Fruit fly (Drosophila melanogaster) whole organism, embryonic: Measurements from ENCODE around the gene mad2.

Source experiments
- Abd-B ChIP-seq: fragments of 200-800 bp; sonication (Bioruptor generic); optimal IDR thresholded peaks from 2 replicates; lab custom pipeline; 2018; ENCODE audit warnings: missing biosample characterization, mild to moderate bottlenecking, missing genetic modification characterization, moderate library complexity
- Atf3 ChIP-seq: fragments of 200-800 bp; sonication (Bioruptor generic); optimal IDR thresholded peaks from 3 replicates; lab custom pipeline; 2016; ENCODE audit warnings: missing biosample characterization, missing genetic modification characterization
- Atf6 ChIP-seq: fragments of 200-800 bp; sonication (Bioruptor generic); IDR thresholded peaks from 2 replicates; pipeline ENCODE4 v1.3.6; 2022; ENCODE audit warnings: missing biosample characterization, missing genetic modification characterization
- Awh ChIP-seq: fragments of 200-800 bp; sonication (Bioruptor generic); IDR thresholded peaks from 2 replicates; pipeline ENCODE4, ENCODE4 v1.3.6; 2022; ENCODE audit warnings: missing biosample characterization, missing genetic modification characterization
- CG10321 ChIP-seq: fragments of 200-800 bp; sonication (Bioruptor generic); IDR thresholded peaks from 2 replicates; pipeline ENCODE4 v1.3.6; 2022; ENCODE audit warnings: missing biosample characterization, missing genetic modification characterization
- CG10431 ChIP-seq: fragments of 200-800 bp; sonication (Bioruptor generic); optimal IDR thresholded peaks from 3 replicates; lab custom pipeline; 2018; ENCODE audit warnings: missing biosample characterization, mild to moderate bottlenecking, missing genetic modification characterization
- CG1602 ChIP-seq: fragments of 200-800 bp; sonication (Bioruptor generic); optimal IDR thresholded peaks from 3 replicates; lab custom pipeline; 2016; ENCODE audit warnings: missing biosample characterization, missing genetic modification characterization
- CG17361 ChIP-seq: fragments of 200-800 bp; sonication (Bioruptor generic); IDR thresholded peaks from 3 replicates; pipeline ENCODE4 v1.3.6; 2022; ENCODE audit warnings: missing biosample characterization, missing genetic modification characterization
- CG17829 ChIP-seq: fragments of 200-800 bp; optimal IDR thresholded peaks from 2 replicates; lab custom pipeline; 2019; ENCODE audit warnings: missing biosample characterization, mild to moderate bottlenecking, missing genetic modification characterization, moderate library complexity
- CG18599 ChIP-seq: fragments of 200-800 bp; sonication (Bioruptor generic); optimal IDR thresholded peaks from 3 replicates; lab custom pipeline; 2017; ENCODE audit warnings: missing biosample characterization, missing genetic modification characterization, mild to moderate bottlenecking, moderate library complexity, missing genetic modification reagents
- CG31224 ChIP-seq: fragments of 200-800 bp; sonication (Bioruptor generic); IDR thresholded peaks from 2 replicates; pipeline ENCODE4 v1.3.6; 2022; ENCODE audit warnings: missing biosample characterization, missing genetic modification characterization
- CG32532 ChIP-seq: fragments of 200-800 bp; sonication (Bioruptor generic); IDR thresholded peaks from 2 replicates; pipeline ENCODE4 v1.3.6; 2022; ENCODE audit warnings: missing biosample characterization, missing genetic modification characterization
- CG32772 ChIP-seq: fragments of 200-800 bp; sonication (Bioruptor generic); IDR thresholded peaks from 2 replicates; pipeline ENCODE4 v1.3.6; 2022; ENCODE audit warnings: missing biosample characterization, missing genetic modification characterization
- CG34224 ChIP-seq: fragments of 200-800 bp; sonication (Bioruptor generic); IDR thresholded peaks from 3 replicates; pipeline ENCODE4 v1.3.6; 2022; ENCODE audit warnings: missing biosample characterization, missing genetic modification characterization; ENCODE audit not compliant: partially characterized antibody
- CG4820 ChIP-seq: fragments of 200-800 bp; sonication (Bioruptor generic); optimal IDR thresholded peaks from 3 replicates; lab custom pipeline; 2016; ENCODE audit warnings: missing biosample characterization, missing genetic modification characterization
- CG6175 ChIP-seq: fragments of 200-800 bp; sonication (Bioruptor generic); IDR thresholded peaks from 3 replicates; pipeline ENCODE4 v1.3.6; 2022; ENCODE audit warnings: missing biosample characterization, missing genetic modification characterization
- CG7357 ChIP-seq: fragments of 200-800 bp; sonication (Bioruptor generic); IDR thresholded peaks from 3 replicates; pipeline ENCODE4 v1.3.6; 2022; ENCODE audit warnings: missing biosample characterization, missing genetic modification characterization
- CG8765 ChIP-seq: fragments of 200-800 bp; sonication (Bioruptor generic); IDR thresholded peaks from 2 replicates; pipeline ENCODE4 v1.3.6; 2022; ENCODE audit warnings: missing biosample characterization, missing genetic modification characterization
- CG8924 ChIP-seq: fragments of 200-800 bp; optimal IDR thresholded peaks from 3 replicates; lab custom pipeline; 2019; ENCODE audit warnings: missing biosample characterization, mild to moderate bottlenecking, missing genetic modification characterization, moderate library complexity
- CG9797 ChIP-seq: fragments of 200-800 bp; sonication (Bioruptor generic); optimal IDR thresholded peaks from 3 replicates; lab custom pipeline; 2018; ENCODE audit warnings: missing biosample characterization, mild to moderate bottlenecking, missing genetic modification characterization
- Camta ChIP-seq: fragments of 200-800 bp; sonication (Bioruptor generic); optimal IDR thresholded peaks from 2 replicates; lab custom pipeline; 2016; ENCODE audit warnings: missing biosample characterization, missing genetic modification characterization
- Dll ChIP-seq: fragments of 200-800 bp; sonication (Bioruptor generic); IDR thresholded peaks from 4 replicates; pipeline ENCODE4 v1.3.6; 2022; ENCODE audit warnings: missing biosample characterization, missing genetic modification characterization; ENCODE audit not compliant: partially characterized antibody
- E2f1 ChIP-seq: fragments of 200-800 bp; sonication (Bioruptor generic); IDR thresholded peaks from 2 replicates; pipeline ENCODE4 v1.3.6; 2022; ENCODE audit warnings: missing biosample characterization, missing genetic modification characterization
- ERR ChIP-seq: fragments of 200-800 bp; sonication (Bioruptor generic); optimal IDR thresholded peaks from 2 replicates; lab custom pipeline; 2016; ENCODE audit warnings: missing biosample characterization, missing genetic modification characterization
- Fer2 ChIP-seq: fragments of 200-800 bp; sonication (Bioruptor generic); optimal IDR thresholded peaks from 2 replicates; lab custom pipeline; 2018; ENCODE audit warnings: missing biosample characterization, mild to moderate bottlenecking, missing genetic modification characterization, moderate library complexity
- H15 ChIP-seq: fragments of 200-800 bp; sonication (Bioruptor generic); IDR thresholded peaks from 3 replicates; pipeline ENCODE4 v1.3.6; 2022; ENCODE audit warnings: missing biosample characterization, missing genetic modification characterization
- Hr78 ChIP-seq, 2 experiments: fragments of 200-800 bp in 1 of 2; fragments of >200 bp in 1 of 2; sonication (Bioruptor generic) in 1 of 2; optimal IDR thresholded peaks; 2 replicates each; lab custom pipeline; 2017 to 2019; ENCODE audit warnings: missing biosample characterization in 2 of 2, missing genetic modification characterization in 2 of 2, mild to moderate bottlenecking in 1 of 2, moderate library complexity in 1 of 2
- Lhr ChIP-seq: fragments of 200-800 bp; sonication (Bioruptor generic); optimal IDR thresholded peaks from 3 replicates; lab custom pipeline; 2017; ENCODE audit warnings: mild to moderate bottlenecking, missing biosample characterization, missing genetic modification reagents, missing genetic modification characterization
- Lpt ChIP-seq: fragments of >200 bp; optimal IDR thresholded peaks from 2 replicates; lab custom pipeline; 2018; ENCODE audit warnings: missing biosample characterization, missing genetic modification characterization
- Optix ChIP-seq: fragments of 200-800 bp; sonication (Bioruptor generic); IDR thresholded peaks from 3 replicates; pipeline ENCODE4 v1.3.6; 2022; ENCODE audit warnings: missing biosample characterization, missing genetic modification characterization
- Ptx1 ChIP-seq: fragments of 200-800 bp; sonication (Bioruptor generic); IDR thresholded peaks from 2 replicates; pipeline ENCODE4 v1.3.6; 2022; ENCODE audit warnings: missing biosample characterization, missing genetic modification characterization
- Rfx ChIP-seq: fragments of 200-800 bp; sonication (Bioruptor generic); IDR thresholded peaks from 2 replicates; pipeline ENCODE4 v1.3.6; 2022; ENCODE audit warnings: missing biosample characterization, missing genetic modification characterization
- YL-1 ChIP-seq: fragments of 200-800 bp; sonication (Bioruptor generic); optimal IDR thresholded peaks from 3 replicates; lab custom pipeline; 2017; ENCODE audit warnings: missing biosample characterization, mild to moderate bottlenecking, missing genetic modification characterization
- amos ChIP-seq: fragments of 200-800 bp; sonication (Bioruptor generic); IDR thresholded peaks from 2 replicates; pipeline ENCODE4 v1.3.6; 2022; ENCODE audit warnings: missing biosample characterization, missing genetic modification characterization; ENCODE audit not compliant: partially characterized antibody
- br ChIP-seq: fragments of >200 bp; optimal IDR thresholded peaks from 2 replicates; lab custom pipeline; 2017
- btn ChIP-seq: fragments of 200-800 bp; sonication (Bioruptor generic); optimal IDR thresholded peaks from 2 replicates; lab custom pipeline; 2016; ENCODE audit warnings: missing biosample characterization, missing genetic modification characterization
- cato ChIP-seq: fragments of 200-800 bp; sonication (Bioruptor generic); optimal IDR thresholded peaks from 2 replicates; lab custom pipeline; 2016; ENCODE audit warnings: missing biosample characterization, missing genetic modification characterization, borderline replicate concordance
- emc ChIP-seq: fragments of 200-800 bp; sonication (Bioruptor generic); optimal IDR thresholded peaks from 2 replicates; lab custom pipeline; 2016; ENCODE audit warnings: missing biosample characterization, missing genetic modification characterization
- ems ChIP-seq: fragments of 200-800 bp; sonication (Bioruptor generic); optimal IDR thresholded peaks from 3 replicates; lab custom pipeline; 2016; ENCODE audit warnings: missing biosample characterization, missing genetic modification characterization
- esg ChIP-seq: fragments of 200-800 bp; sonication (Bioruptor generic); conservative IDR thresholded peaks from 2 replicates; pipeline ENCODE4 v1.3.6; 2022; ENCODE audit warnings: missing biosample characterization, missing genetic modification characterization
- exex ChIP-seq: fragments of 200-800 bp; sonication (Bioruptor generic); optimal IDR thresholded peaks from 4 replicates; lab custom pipeline; 2018; ENCODE audit warnings: missing biosample characterization, mild to moderate bottlenecking, missing genetic modification characterization, moderate library complexity
- fru ChIP-seq: fragments of >200 bp; optimal IDR thresholded peaks from 2 replicates; lab custom pipeline; 2017
- gsb ChIP-seq: fragments of 200-800 bp; sonication (Bioruptor generic); IDR thresholded peaks from 2 replicates; pipeline ENCODE4 v1.3.6; 2022; ENCODE audit warnings: missing biosample characterization, missing genetic modification characterization
- lola ChIP-seq, 3 experiments: fragments of >200 bp in 2 of 3; fragments of 200-800 bp in 1 of 3; sonication (Bioruptor generic) in 1 of 3; optimal IDR thresholded peaks; 2 replicates each; lab custom pipeline; 2017 to 2019; ENCODE audit warnings: missing biosample characterization in 3 of 3, missing genetic modification characterization in 3 of 3, mild to moderate bottlenecking in 1 of 3, moderate library complexity in 1 of 3
- onecut ChIP-seq: fragments of 200-800 bp; sonication (Bioruptor generic); IDR thresholded peaks from 2 replicates; pipeline ENCODE4 v1.3.6; 2022; ENCODE audit warnings: missing biosample characterization, missing genetic modification characterization
- p53 ChIP-seq: fragments of 200-800 bp; sonication (Bioruptor generic); optimal IDR thresholded peaks from 2 replicates; lab custom pipeline; 2016; ENCODE audit warnings: missing biosample characterization, missing genetic modification characterization
- pho ChIP-seq: fragments of 200-800 bp; sonication (Bioruptor generic); optimal IDR thresholded peaks from 2 replicates; lab custom pipeline; 2016; ENCODE audit warnings: missing biosample characterization, missing genetic modification characterization
- salm ChIP-seq: fragments of 200-800 bp; sonication (Bioruptor generic); optimal IDR thresholded peaks from 2 replicates; lab custom pipeline; 2018; ENCODE audit warnings: missing biosample characterization, mild to moderate bottlenecking, missing genetic modification characterization
- scrt ChIP-seq: fragments of 200-800 bp; sonication (Bioruptor generic); optimal IDR thresholded peaks from 2 replicates; lab custom pipeline; 2018; ENCODE audit warnings: missing biosample characterization, mild to moderate bottlenecking, missing genetic modification characterization, moderate library complexity
- ssp ChIP-seq: fragments of 200-800 bp; sonication (Bioruptor generic); IDR thresholded peaks from 2 replicates; pipeline ENCODE4 v1.3.6; 2022; ENCODE audit warnings: missing biosample characterization, missing genetic modification characterization
- trh ChIP-seq: fragments of 200-800 bp; sonication (Bioruptor generic); optimal IDR thresholded peaks from 2 replicates; lab custom pipeline; 2016; ENCODE audit warnings: missing biosample characterization, missing genetic modification characterization
- vnd ChIP-seq: fragments of 200-800 bp; sonication (Bioruptor generic); IDR thresholded peaks from 3 replicates; pipeline ENCODE4 v1.3.6; 2022; ENCODE audit warnings: missing biosample characterization, missing genetic modification characterization; ENCODE audit not compliant: partially characterized antibody

The mad2 gene

DNA sequence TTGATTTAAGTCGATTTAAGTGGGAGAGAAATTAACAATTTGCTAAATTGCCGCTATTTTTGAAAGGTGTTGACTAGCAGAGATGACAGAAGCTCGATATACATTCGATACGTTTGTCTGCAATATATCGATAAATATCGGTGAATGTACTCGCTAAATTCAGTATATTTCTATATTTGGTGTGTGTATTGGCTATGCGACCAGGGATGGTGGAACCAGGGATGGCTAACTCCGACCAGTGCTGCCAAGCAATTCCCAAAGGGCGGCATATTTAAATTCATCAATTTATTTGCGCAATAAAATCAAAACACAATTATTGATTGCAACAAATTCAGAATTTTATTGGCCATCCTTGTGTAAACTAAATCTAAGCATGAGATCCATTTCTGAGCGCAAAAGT lies at the start of gene mad2 (continued):
- 0 out of 2 replicates have a peak, but pooled peaks have one; percentile 18 for TF ChIP-seq CG8765 (GFP tag; lab: Robert Waterston, UW)
- peak; percentile 97 for TF ChIP-seq Lhr
- TF ChIP-seq ERR, result peak; percentile 64
- no peak for TF ChIP-seq CG4820 (GFP tag; lab: Kevin White, UChicago)
- no peak for TF ChIP-seq E2f1 (GFP tag; lab: Robert Waterston, UW)
- TF ChIP-seq Camta (GFP tag; lab: Kevin White, UChicago), result no peak
- TF ChIP-seq ssp (GFP tag; lab: Robert Waterston, UW), result 0 out of 2 replicates have a peak, but pooled peaks have one; percentile 25
- no peak for TF ChIP-seq Awh (GFP tag; lab: Robert Waterston, UW)
- no peak for TF ChIP-seq fru (lab: Kevin White, UChicago)
- no peak for TF ChIP-seq scrt (GFP tag; lab: Kevin White, UChicago)
- peak; percentile 25 for TF ChIP-seq CG17829 (tag; lab: Kevin White, UChicago)
- TF ChIP-seq Ptx1, result no peak
- no peak for TF ChIP-seq CG18599 (GFP tag; lab: Kevin White, UChicago)
- TF ChIP-seq esg (GFP tag; lab: Robert Waterston, UW), result no peak
- no peak for TF ChIP-seq Lpt (GFP tag; lab: Kevin White, UChicago)
- TF ChIP-seq Hr78 (GFP tag; optimal IDR thresholded peaks at IDR 0.05; lab: Kevin White, UChicago), result no peak
- peak; percentile 14 for TF ChIP-seq CG8924 (tag; lab: Kevin White, UChicago)
- TF ChIP-seq Dll (GFP tag; lab: Robert Waterston, UW), result peak; percentile 70
- TF ChIP-seq Rfx, result peak; percentile 41; the same call in 1 of the 2 replicates
- TF ChIP-seq salm, result no peak
- TF ChIP-seq CG32532 (GFP tag; lab: Robert Waterston, UW), result no peak; the same call in 1 of the 2 replicates
- no peak for TF ChIP-seq cato (GFP tag; lab: Kevin White, UChicago)
- no peak for TF ChIP-seq CG31224 (GFP tag; lab: Robert Waterston, UW)
- no peak for TF ChIP-seq exex (tag; lab: Kevin White, UChicago)
- peak; percentile 74 for TF ChIP-seq CG34224
- no peak for TF ChIP-seq emc (GFP tag; lab: Kevin White, UChicago)
- no peak for TF ChIP-seq br (lab: Kevin White, UChicago)
- no peak for TF ChIP-seq CG7357
- TF ChIP-seq CG32772 (GFP tag; lab: Robert Waterston, UW), result no peak
- TF ChIP-seq onecut, result peak; percentile 34; the same call in 1 of the 2 replicates
- peak; percentile 75 for TF ChIP-seq amos
- TF ChIP-seq trh (GFP tag; lab: Kevin White, UChicago), result no peak
- TF ChIP-seq CG1602 (GFP tag; lab: Kevin White, UChicago), result no peak
- TF ChIP-seq Abd-B (GFP tag; lab: Kevin White, UChicago), result peak; percentile 6
- TF ChIP-seq CG10431, result no peak
- no peak for TF ChIP-seq Optix (GFP tag; lab: Robert Waterston, UW)
- TF ChIP-seq CG9797 (GFP tag; lab: Kevin White, UChicago), result peak; percentile 92
- TF ChIP-seq CG6175 (GFP tag; lab: Robert Waterston, UW), result no peak
- no peak for TF ChIP-seq ems (GFP tag; lab: Kevin White, UChicago)
- TF ChIP-seq p53 (GFP tag; lab: Kevin White, UChicago), result no peak
- no peak for TF ChIP-seq Atf6 (GFP tag; lab: Robert Waterston, UW)
- TF ChIP-seq vnd (GFP tag; lab: Robert Waterston, UW), result peak; percentile 52; the same call in 1 of the 3 replicates
- peak; percentile 56 for TF ChIP-seq pho (GFP tag; lab: Kevin White, UChicago)
- peak; percentile 13 for TF ChIP-seq YL-1 (GFP tag; lab: Kevin White, UChicago)
- TF ChIP-seq Atf3 (GFP tag; lab: Kevin White, UChicago), result no peak
- TF ChIP-seq gsb (GFP tag; lab: Robert Waterston, UW), result no peak
- TF ChIP-seq H15 (GFP tag; lab: Robert Waterston, UW), result no peak
- TF ChIP-seq CG17361 (GFP tag; lab: Robert Waterston, UW), result no peak
- TF ChIP-seq Fer2 (tag; lab: Kevin White, UChicago), result no peak
- TF ChIP-seq CG10321 (GFP tag; lab: Robert Waterston, UW), result no peak
- peak in 1 of 3 experiments; percentile 10 for TF ChIP-seq lola (GFP tag; optimal IDR thresholded peaks at IDR 0.05; lab: Kevin White, UChicago)
- TF ChIP-seq btn (GFP tag; lab: Kevin White, UChicago), result no peak
